Fruit fly (Drosophila melanogaster) whole organism, embryonic: ENCODE data around the gene EndoGI.

Experiments used
- Atf-2 ChIP-seq: fragments of 200-800 bp; sonication (Bioruptor generic); optimal IDR thresholded peaks from 2 replicates; lab custom pipeline; 2016; ENCODE audit warnings: missing biosample characterization, missing genetic modification characterization
- CG10267 ChIP-seq: fragments of 200-800 bp; sonication (Bioruptor generic); optimal IDR thresholded peaks from 2 replicates; lab custom pipeline; 2018; ENCODE audit warnings: missing biosample characterization, mild to moderate bottlenecking, missing genetic modification characterization, moderate library complexity
- CG10654 ChIP-seq: fragments of 200-800 bp; sonication (Bioruptor generic); optimal IDR thresholded peaks from 2 replicates; lab custom pipeline; 2016; ENCODE audit warnings: missing biosample characterization, missing genetic modification characterization
- CG12155 ChIP-seq: fragments of 200-800 bp; sonication (Bioruptor generic); optimal IDR thresholded peaks from 3 replicates; lab custom pipeline; 2016; ENCODE audit warnings: missing biosample characterization, missing genetic modification characterization
- CG1603 ChIP-seq: fragments of 200-800 bp; sonication (Bioruptor generic); optimal IDR thresholded peaks from 2 replicates; lab custom pipeline; 2019; ENCODE audit warnings: missing biosample characterization, mild to moderate bottlenecking, missing genetic modification characterization, moderate library complexity
- CG16863 ChIP-seq: fragments of 200-800 bp; sonication (Bioruptor generic); optimal IDR thresholded peaks from 3 replicates; lab custom pipeline; 2016; ENCODE audit warnings: missing biosample characterization, missing genetic modification characterization
- CG17361 ChIP-seq: fragments of 200-800 bp; sonication (Bioruptor generic); IDR thresholded peaks from 3 replicates; pipeline ENCODE4 v1.3.6; 2022; ENCODE audit warnings: missing biosample characterization, missing genetic modification characterization
- CG32532 ChIP-seq: fragments of 200-800 bp; sonication (Bioruptor generic); IDR thresholded peaks from 2 replicates; pipeline ENCODE4 v1.3.6; 2022; ENCODE audit warnings: missing biosample characterization, missing genetic modification characterization
- CG3847 ChIP-seq: fragments of 200-800 bp; sonication (Bioruptor generic); IDR thresholded peaks from 2 replicates; pipeline ENCODE4 v1.3.6; 2022; ENCODE audit warnings: missing biosample characterization, missing genetic modification characterization
- CG6254 ChIP-seq: fragments of 200-800 bp; sonication (Bioruptor generic); optimal IDR thresholded peaks from 3 replicates; lab custom pipeline; 2017; ENCODE audit warnings: mild to moderate bottlenecking, missing biosample characterization, missing genetic modification reagents, missing genetic modification characterization
- CG6813 ChIP-seq: fragments of 200-800 bp; sonication (Bioruptor generic); optimal IDR thresholded peaks from 2 replicates; lab custom pipeline; 2017; ENCODE audit warnings: missing biosample characterization, missing genetic modification characterization, mild to moderate bottlenecking, moderate library complexity, missing genetic modification reagents
- CTCF ChIP-seq: fragments of 200-800 bp; sonication (Bioruptor generic); optimal IDR thresholded peaks from 2 replicates; lab custom pipeline; 2017; ENCODE audit warnings: missing biosample characterization, mild to moderate bottlenecking, missing genetic modification characterization, moderate library complexity
- CrebB ChIP-seq: fragments of 200-800 bp; sonication (Bioruptor generic); optimal IDR thresholded peaks from 3 replicates; lab custom pipeline; 2018; ENCODE audit warnings: missing biosample characterization, mild to moderate bottlenecking, missing genetic modification characterization
- ERR ChIP-seq: fragments of 200-800 bp; sonication (Bioruptor generic); optimal IDR thresholded peaks from 2 replicates; lab custom pipeline; 2016; ENCODE audit warnings: missing biosample characterization, missing genetic modification characterization
- Eip74EF ChIP-seq, 2 experiments: fragments of 200-800 bp in 1 of 2; fragments of >200 bp in 1 of 2; sonication (Bioruptor generic) in 1 of 2; optimal IDR thresholded peaks; 2 replicates each; lab custom pipeline; 2017 to 2019; ENCODE audit warnings: missing biosample characterization in 2 of 2, missing genetic modification characterization in 2 of 2, mild to moderate bottlenecking in 1 of 2, moderate library complexity in 1 of 2
- Fer1 ChIP-seq: fragments of 200-800 bp; sonication (Bioruptor generic); optimal IDR thresholded peaks from 2 replicates; lab custom pipeline; 2017; ENCODE audit warnings: missing biosample characterization, mild to moderate bottlenecking, missing genetic modification characterization
- HLHmδ ChIP-seq: fragments of 200-800 bp; sonication (Bioruptor generic); optimal IDR thresholded peaks from 2 replicates; lab custom pipeline; 2018; ENCODE audit warnings: missing biosample characterization, mild to moderate bottlenecking, missing genetic modification characterization, moderate library complexity
- Hr3 ChIP-seq: fragments of 200-800 bp; sonication (Bioruptor generic); optimal IDR thresholded peaks from 3 replicates; lab custom pipeline; 2016; ENCODE audit warnings: missing biosample characterization, missing genetic modification characterization
- Hr39 ChIP-seq: fragments of >200 bp; optimal IDR thresholded peaks from 2 replicates; lab custom pipeline; 2017
- Hr78 ChIP-seq, 2 experiments: fragments of 200-800 bp in 1 of 2; fragments of >200 bp in 1 of 2; sonication (Bioruptor generic) in 1 of 2; optimal IDR thresholded peaks; 2 replicates each; lab custom pipeline; 2017 to 2019; ENCODE audit warnings: missing biosample characterization in 2 of 2, missing genetic modification characterization in 2 of 2, mild to moderate bottlenecking in 1 of 2, moderate library complexity in 1 of 2
- Med ChIP-seq: fragments of 200-800 bp; sonication (Bioruptor generic); peaks from one replicate; lab custom pipeline; 2016; ENCODE audit warnings: missing biosample characterization, missing genetic modification characterization, mild to moderate bottlenecking, inconsistent platforms, moderate library complexity
- Mes4 ChIP-seq: fragments of 200-800 bp; sonication (Bioruptor generic); optimal IDR thresholded peaks from 2 replicates; lab custom pipeline; 2016; ENCODE audit warnings: missing biosample characterization, missing genetic modification characterization
- NFAT ChIP-seq: fragments of 200-800 bp; sonication (Bioruptor generic); IDR thresholded peaks from 2 replicates; pipeline ENCODE4 v1.3.6; 2022; ENCODE audit warnings: missing biosample characterization, missing genetic modification characterization
- NK7.1 ChIP-seq: fragments of 200-800 bp; sonication (Bioruptor generic); optimal IDR thresholded peaks from 3 replicates; lab custom pipeline; 2016; ENCODE audit warnings: missing biosample characterization, missing genetic modification characterization
- Opbp ChIP-seq: fragments of 200-800 bp; sonication (Bioruptor generic); IDR thresholded peaks from 3 replicates; pipeline ENCODE4 v1.3.6; 2022; ENCODE audit warnings: missing biosample characterization, missing genetic modification characterization; ENCODE audit not compliant: partially characterized antibody
- Six4 ChIP-seq: fragments of 200-800 bp; sonication (Bioruptor generic); optimal IDR thresholded peaks from 2 replicates; lab custom pipeline; 2016; ENCODE audit warnings: missing biosample characterization, missing genetic modification characterization
- Sox100B ChIP-seq: fragments of 200-800 bp; sonication (Bioruptor generic); optimal IDR thresholded peaks from 3 replicates; lab custom pipeline; 2018; ENCODE audit warnings: missing biosample characterization, mild to moderate bottlenecking, missing genetic modification characterization
- Vsx1 ChIP-seq: fragments of 200-800 bp; sonication (Bioruptor generic); optimal IDR thresholded peaks from 2 replicates; lab custom pipeline; 2017; ENCODE audit warnings: missing biosample characterization, mild to moderate bottlenecking, missing genetic modification characterization, missing genetic modification reagents
- aop ChIP-seq: fragments of 200-800 bp; sonication (Bioruptor generic); IDR thresholded peaks from 2 replicates; pipeline ENCODE4 v1.3.6; 2022; ENCODE audit warnings: missing biosample characterization, missing genetic modification characterization
- ase ChIP-seq: fragments of 200-800 bp; sonication (Bioruptor generic); IDR thresholded peaks from 3 replicates; pipeline ENCODE4 v1.3.6; 2022; ENCODE audit warnings: missing biosample characterization, missing genetic modification characterization
- ash1 ChIP-seq: fragments of 200-800 bp; sonication (Bioruptor generic); optimal IDR thresholded peaks from 2 replicates; lab custom pipeline; 2018; ENCODE audit warnings: missing biosample characterization, mild to moderate bottlenecking, missing genetic modification characterization
- bsh ChIP-seq, 2 experiments: fragments of 200-800 bp; sonication (Bioruptor generic); optimal IDR thresholded peaks; 2 replicates each; lab custom pipeline; 2017 to 2018; ENCODE audit warnings: mild to moderate bottlenecking in 2 of 2, missing biosample characterization in 2 of 2, missing genetic modification characterization in 2 of 2, moderate library complexity in 1 of 2
- crp ChIP-seq, 2 experiments: fragments of 200-800 bp; sonication (Bioruptor generic); optimal IDR thresholded peaks; 2 replicates in 1 of 2; 3 replicates in 1 of 2; lab custom pipeline; 2017; ENCODE audit warnings: missing biosample characterization in 2 of 2, missing genetic modification characterization in 2 of 2, mild to moderate bottlenecking in 1 of 2, moderate library complexity in 1 of 2
- disco-r ChIP-seq: fragments of 200-800 bp; sonication (Bioruptor generic); optimal IDR thresholded peaks from 2 replicates; lab custom pipeline; 2016; ENCODE audit warnings: missing biosample characterization, missing genetic modification characterization
- emc ChIP-seq: fragments of 200-800 bp; sonication (Bioruptor generic); optimal IDR thresholded peaks from 2 replicates; lab custom pipeline; 2016; ENCODE audit warnings: missing biosample characterization, missing genetic modification characterization
- exex ChIP-seq: fragments of 200-800 bp; sonication (Bioruptor generic); optimal IDR thresholded peaks from 4 replicates; lab custom pipeline; 2018; ENCODE audit warnings: missing biosample characterization, mild to moderate bottlenecking, missing genetic modification characterization, moderate library complexity
- eyg ChIP-seq: fragments of 200-800 bp; sonication (Bioruptor generic); optimal IDR thresholded peaks from 3 replicates; lab custom pipeline; 2016; ENCODE audit warnings: missing biosample characterization, missing genetic modification characterization
- fd102C ChIP-seq: fragments of 200-800 bp; sonication (Bioruptor generic); optimal IDR thresholded peaks from 2 replicates; lab custom pipeline; 2018; ENCODE audit warnings: missing biosample characterization, mild to moderate bottlenecking, missing genetic modification characterization, moderate library complexity
- grau ChIP-seq: fragments of 200-800 bp; optimal IDR thresholded peaks from 3 replicates; lab custom pipeline; 2019; ENCODE audit warnings: missing biosample characterization, mild to moderate bottlenecking, missing genetic modification characterization, moderate library complexity
- gro ChIP-seq: fragments of 200-800 bp; sonication (Bioruptor generic); optimal IDR thresholded peaks from 2 replicates; lab custom pipeline; 2016; ENCODE audit warnings: missing biosample characterization, missing genetic modification characterization
- h ChIP-seq: fragments of >200 bp; optimal IDR thresholded peaks from 2 replicates; lab custom pipeline; 2017
- hbn ChIP-seq: fragments of 200-800 bp; sonication (Bioruptor generic); IDR thresholded peaks from 2 replicates; pipeline ENCODE4 v1.3.6; 2022; ENCODE audit warnings: missing biosample characterization, missing genetic modification characterization; ENCODE audit not compliant: partially characterized antibody
- lab ChIP-seq: fragments of 200-800 bp; sonication (Bioruptor generic); optimal IDR thresholded peaks from 3 replicates; lab custom pipeline; 2017; ENCODE audit warnings: missing biosample characterization, missing genetic modification characterization, mild to moderate bottlenecking, moderate library complexity, missing genetic modification reagents
- lbe ChIP-seq: fragments of 200-800 bp; sonication (Bioruptor generic); optimal IDR thresholded peaks from 2 replicates; lab custom pipeline; 2016; ENCODE audit warnings: missing biosample characterization, mild to moderate bottlenecking, missing genetic modification characterization
- maf-S ChIP-seq: fragments of 200-800 bp; sonication (Bioruptor generic); optimal IDR thresholded peaks from 2 replicates; lab custom pipeline; 2016; ENCODE audit warnings: missing biosample characterization, missing genetic modification characterization
- pan ChIP-seq, 4 experiments: fragments of >200 bp in 3 of 4; fragments of 200-800 bp in 1 of 4; sonication (Bioruptor generic) in 1 of 4; optimal IDR thresholded peaks in 3 of 4; IDR thresholded peaks in 1 of 4; 2 replicates each; pipeline versions ENCODE4 v1.3.6 to Lab custom; 2017 to 2022; ENCODE audit warnings: missing biosample characterization in 2 of 4, missing genetic modification characterization in 2 of 4, mixed read lengths in 1 of 4
- sens-2 ChIP-seq: fragments of 200-800 bp; sonication (Bioruptor generic); IDR thresholded peaks from 2 replicates; pipeline ENCODE4 v1.3.6; 2022; ENCODE audit warnings: missing biosample characterization, missing genetic modification characterization
- trem ChIP-seq: fragments of 200-800 bp; optimal IDR thresholded peaks from 3 replicates; lab custom pipeline; 2019; ENCODE audit warnings: missing biosample characterization, mild to moderate bottlenecking, missing genetic modification characterization, moderate library complexity
- trh ChIP-seq: fragments of 200-800 bp; sonication (Bioruptor generic); optimal IDR thresholded peaks from 2 replicates; lab custom pipeline; 2016; ENCODE audit warnings: missing biosample characterization, missing genetic modification characterization
- ttk ChIP-seq: fragments of 200-800 bp; sonication (Bioruptor generic); IDR thresholded peaks from 2 replicates; pipeline ENCODE4 v2.1.2; 2022; ENCODE audit warnings: missing biosample characterization, missing genetic modification characterization

The EndoGI gene

dm6 chr2L:16285692-16286359 is 28.3 kb downstream of the EndoGI start (continued):
- no peak for TF ChIP-seq ase
- peak; percentile 81 for TF ChIP-seq Atf-2 (GFP tag; lab: Kevin White, UChicago)
- TF ChIP-seq CG10267 (tag; lab: Kevin White, UChicago), result peak; percentile 79
- TF ChIP-seq Hr78 (GFP tag; optimal IDR thresholded peaks at IDR 0.05; lab: Kevin White, UChicago), result no peak
- peak; percentile 69 for TF ChIP-seq Sox100B (GFP tag; lab: Kevin White, UChicago)
- TF ChIP-seq h (lab: Kevin White, UChicago), result no peak
- TF ChIP-seq disco-r (GFP tag; lab: Kevin White, UChicago), result peak; percentile 70
- peak; percentile 98 for TF ChIP-seq Med (GFP tag; lab: Kevin White, UChicago)
- no peak for TF ChIP-seq CG32532 (GFP tag; lab: Robert Waterston, UW)
- TF ChIP-seq NK7.1 (GFP tag; lab: Kevin White, UChicago), result peak; percentile 50
- TF ChIP-seq ERR (GFP tag; lab: Kevin White, UChicago), result peak; percentile 59
- TF ChIP-seq Vsx1 (GFP tag; lab: Kevin White, UChicago), result peak; percentile 58
- TF ChIP-seq HLHmδ, result no peak
- TF ChIP-seq Opbp, result no peak
- TF ChIP-seq maf-S (GFP tag; lab: Kevin White, UChicago), result peak; percentile 89
- peak; percentile 87 for TF ChIP-seq CG12155 (GFP tag; lab: Kevin White, UChicago)
- peak; percentile 79 for TF ChIP-seq Mes4 (GFP tag; lab: Kevin White, UChicago)
- TF ChIP-seq lab (GFP tag; lab: Kevin White, UChicago), result peak; percentile 91
- peak; percentile 74 for TF ChIP-seq trh (GFP tag; lab: Kevin White, UChicago)
- TF ChIP-seq trem, result peak; percentile 78
- TF ChIP-seq Hr3, result peak; percentile 78
- peak; percentile 88 for TF ChIP-seq CG10654
- peak; percentile 94 for TF ChIP-seq CG1603 (tag; lab: Kevin White, UChicago)
- peak; percentile 82 for TF ChIP-seq CG16863 (GFP tag; lab: Kevin White, UChicago)
- TF ChIP-seq emc, result peak; percentile 73
- peak; percentile 78 for TF ChIP-seq lbe (GFP tag; lab: Kevin White, UChicago)
- peak; percentile 31 for TF ChIP-seq CTCF (GFP tag; lab: Kevin White, UChicago)
- no peak for TF ChIP-seq sens-2 (GFP tag; lab: Robert Waterston, UW)
- TF ChIP-seq Six4, result peak; percentile 91
- TF ChIP-seq exex (tag; lab: Kevin White, UChicago), result peak; percentile 39
- TF ChIP-seq ttk (GFP tag; lab: Robert Waterston, UW), result no peak
- TF ChIP-seq ash1, result peak; percentile 21
- no peak for TF ChIP-seq aop
- peak; percentile 79 for TF ChIP-seq Fer1 (GFP tag; lab: Kevin White, UChicago)
- TF ChIP-seq grau (tag; lab: Kevin White, UChicago), result peak; percentile 90
- TF ChIP-seq Eip74EF (GFP tag; optimal IDR thresholded peaks at IDR 0.05; lab: Kevin White, UChicago), result peak in 1 of 2 experiments; percentile 77
- TF ChIP-seq bsh (GFP tag; optimal IDR thresholded peaks at IDR 0.05; lab: Kevin White, UChicago), result peak; percentile 2 to 92
- TF ChIP-seq hbn (GFP tag; lab: Robert Waterston, UW), result no peak
- TF ChIP-seq Hr39 (lab: Kevin White, UChicago), result no peak
- peak; percentile 80 for TF ChIP-seq CG6813
- TF ChIP-seq fd102C (GFP tag; lab: Kevin White, UChicago), result peak; percentile 86
- peak; percentile 57 for TF ChIP-seq eyg
- TF ChIP-seq NFAT, result no peak
- TF ChIP-seq pan (optimal IDR thresholded peaks at IDR 0.05; lab: Kevin White, UChicago), result no peak
- no peak for TF ChIP-seq pan (GFP tag; optimal IDR thresholded peaks at IDR 0.05 in 1 of 2, IDR thresholded peaks at IDR 0.05 in 1 of 2)
- TF ChIP-seq CG3847 (GFP tag; lab: Robert Waterston, UW), result no peak
- TF ChIP-seq CG6254 (GFP tag; lab: Kevin White, UChicago), result peak; percentile 80
- peak; percentile 73 for TF ChIP-seq CrebB (tag; lab: Kevin White, UChicago)
- TF ChIP-seq crp (GFP tag; optimal IDR thresholded peaks at IDR 0.05; lab: Kevin White, UChicago), result peak; percentile 65 to 92
- no peak for TF ChIP-seq CG17361 (GFP tag; lab: Robert Waterston, UW)
- TF ChIP-seq gro (GFP tag; lab: Kevin White, UChicago), result peak; percentile 86
